Fruit fly (Drosophila melanogaster) whole organism, wandering third instar larva: ENCODE results near the gene CG13306.

Experiments used
- Abd-B ChIP-seq: fragments of >200 bp; optimal IDR thresholded peaks from 2 replicates; lab custom pipeline; 2017; ENCODE audit warnings: missing biosample characterization, missing genetic modification characterization
- CG32264 ChIP-seq: fragments of 200-800 bp; sonication (Bioruptor generic); optimal IDR thresholded peaks from 2 replicates; lab custom pipeline; 2016; ENCODE audit warnings: missing biosample characterization, missing genetic modification characterization
- CG9705 ChIP-seq: fragments of 200-800 bp; sonication (Bioruptor generic); optimal IDR thresholded peaks from 2 replicates; lab custom pipeline; 2018; ENCODE audit warnings: missing biosample characterization, mild to moderate bottlenecking, missing genetic modification characterization
- CrebA ChIP-seq: fragments of 200-800 bp; sonication (Bioruptor generic); optimal IDR thresholded peaks from 2 replicates; lab custom pipeline; 2016; ENCODE audit warnings: missing biosample characterization, mild to moderate bottlenecking, missing genetic modification characterization, borderline replicate concordance
- Dif ChIP-seq: fragments of 200-275, 200-300 bp; sonication (Bioruptor generic); optimal IDR thresholded peaks from 2 replicates; lab custom pipeline; 2018; ENCODE audit warnings: missing biosample characterization, missing genetic modification characterization; ENCODE audit not compliant: partially characterized antibody
- HLH106 ChIP-seq: fragments of 200-800 bp; optimal IDR thresholded peaks from 3 replicates; lab custom pipeline; 2019; ENCODE audit warnings: missing biosample characterization, mild to moderate bottlenecking, missing genetic modification characterization, moderate library complexity
- Hnf4 ChIP-seq: fragments of 200-800 bp; sonication (Bioruptor generic); optimal IDR thresholded peaks from 2 replicates; lab custom pipeline; 2016; ENCODE audit warnings: missing biosample characterization, mild to moderate bottlenecking, missing genetic modification characterization
- Hr78 ChIP-seq: fragments of >200 bp; optimal IDR thresholded peaks from 2 replicates; lab custom pipeline; 2017; ENCODE audit warnings: missing biosample characterization, missing genetic modification characterization
- Hr83 ChIP-seq: fragments of 200-300 bp; sonication (Bioruptor generic); optimal IDR thresholded peaks from 2 replicates; lab custom pipeline; 2016; ENCODE audit warnings: missing biosample characterization, mild to moderate bottlenecking, missing genetic modification characterization, moderate library complexity; ENCODE audit not compliant: poor library complexity, severe bottlenecking
- Jra ChIP-seq: sonication (Bioruptor generic); optimal IDR thresholded peaks from 2 replicates; lab custom pipeline; 2016; ENCODE audit warnings: missing biosample characterization, missing genetic modification characterization
- Mio ChIP-seq: sonication (Bioruptor generic); optimal IDR thresholded peaks from 2 replicates; lab custom pipeline; 2016; ENCODE audit warnings: missing biosample characterization, missing genetic modification characterization
- Myc ChIP-seq: fragments of >200 bp; optimal IDR thresholded peaks from 2 replicates; lab custom pipeline; 2017
- N ChIP-seq: fragments of >200 bp; optimal IDR thresholded peaks from 2 replicates; lab custom pipeline; 2018; ENCODE audit warnings: missing biosample characterization, missing external identifiers, missing genetic modification characterization
- OdsH ChIP-seq: fragments of 200-800 bp; sonication (Bioruptor generic); optimal IDR thresholded peaks from 2 replicates; lab custom pipeline; 2016; ENCODE audit warnings: missing biosample characterization, mild to moderate bottlenecking, missing genetic modification characterization
- Rel ChIP-seq, 2 experiments: fragments of 200-800 bp; sonication (Bioruptor generic) in 1 of 2; optimal IDR thresholded peaks; 2 replicates in 1 of 2; 3 replicates in 1 of 2; lab custom pipeline; 2016 to 2019; ENCODE audit warnings: mild to moderate bottlenecking in 2 of 2, missing biosample characterization in 2 of 2, missing genetic modification characterization in 2 of 2, moderate library complexity in 1 of 2
- Sp1 ChIP-seq: fragments of 200-800 bp; sonication (Bioruptor generic); optimal IDR thresholded peaks from 3 replicates; lab custom pipeline; 2019; ENCODE audit warnings: missing biosample characterization, mild to moderate bottlenecking, missing genetic modification characterization, moderate library complexity
- Vsx2 ChIP-seq: fragments of 200-300, 225-300 bp; sonication (Bioruptor generic); optimal IDR thresholded peaks from 2 replicates; lab custom pipeline; 2018; ENCODE audit warnings: missing biosample characterization, missing genetic modification characterization; ENCODE audit not compliant: partially characterized antibody
- br ChIP-seq: fragments of 200-800 bp; sonication (Bioruptor generic); optimal IDR thresholded peaks from 2 replicates; lab custom pipeline; 2016; ENCODE audit warnings: missing biosample characterization, missing genetic modification characterization
- brk ChIP-seq: fragments of 200-800 bp; sonication (Bioruptor generic); optimal IDR thresholded peaks from 2 replicates; lab custom pipeline; 2016; ENCODE audit warnings: missing biosample characterization, mild to moderate bottlenecking, missing genetic modification characterization
- dsf ChIP-seq: sonication (Bioruptor generic); optimal IDR thresholded peaks from 2 replicates; lab custom pipeline; 2016; ENCODE audit warnings: missing biosample characterization, missing genetic modification characterization, borderline replicate concordance
- ey ChIP-seq: fragments of 200-800 bp; sonication (Bioruptor generic); optimal IDR thresholded peaks from 2 replicates; lab custom pipeline; 2016; ENCODE audit warnings: missing biosample characterization, missing genetic modification characterization
- foxo ChIP-seq, 2 experiments: fragments of 200-800 bp; sonication (Bioruptor generic); optimal IDR thresholded peaks; 2 replicates in 1 of 2; 3 replicates in 1 of 2; lab custom pipeline; 2016 to 2017; ENCODE audit warnings: missing biosample characterization in 2 of 2, missing genetic modification characterization in 2 of 2
- fru ChIP-seq: fragments of 200-800 bp; sonication (Bioruptor generic); optimal IDR thresholded peaks from 3 replicates; lab custom pipeline; 2016; ENCODE audit warnings: missing biosample characterization, mild to moderate bottlenecking, missing genetic modification characterization
- h ChIP-seq: fragments of 200-800 bp; sonication (Bioruptor generic); optimal IDR thresholded peaks from 3 replicates; lab custom pipeline; 2016; ENCODE audit warnings: missing biosample characterization, mild to moderate bottlenecking, missing genetic modification characterization
- lola ChIP-seq: fragments of >200 bp; optimal IDR thresholded peaks from 2 replicates; lab custom pipeline; 2017; ENCODE audit warnings: missing biosample characterization, missing genetic modification characterization
- pan ChIP-seq: fragments of >200 bp; optimal IDR thresholded peaks from 2 replicates; lab custom pipeline; 2017
- psq ChIP-seq: fragments of 200-800 bp; sonication (Bioruptor generic); optimal IDR thresholded peaks from 3 replicates; lab custom pipeline; 2017; ENCODE audit warnings: missing biosample characterization, mild to moderate bottlenecking, missing genetic modification characterization, moderate library complexity
- rgr ChIP-seq: fragments of 200-800 bp; sonication (Bioruptor generic); optimal IDR thresholded peaks from 3 replicates; lab custom pipeline; 2016; ENCODE audit warnings: missing biosample characterization, mild to moderate bottlenecking, missing genetic modification characterization
- sage ChIP-seq: fragments of 200-800 bp; sonication (Bioruptor generic); optimal IDR thresholded peaks from 2 replicates; lab custom pipeline; 2016; ENCODE audit warnings: missing biosample characterization, mild to moderate bottlenecking, missing genetic modification characterization
- sv ChIP-seq: fragments of 200-800 bp; sonication (Bioruptor generic); optimal IDR thresholded peaks from 3 replicates; lab custom pipeline; 2016; ENCODE audit warnings: missing biosample characterization, missing genetic modification characterization
- tai ChIP-seq: sonication (Bioruptor generic); optimal IDR thresholded peaks from 2 replicates; lab custom pipeline; 2016; ENCODE audit warnings: missing biosample characterization, missing genetic modification characterization
- usp ChIP-seq: fragments of >200 bp; optimal IDR thresholded peaks from 2 replicates; lab custom pipeline; 2017; ENCODE audit warnings: missing biosample characterization, missing genetic modification characterization
- woc ChIP-seq: sonication (Bioruptor generic); optimal IDR thresholded peaks from 2 replicates; lab custom pipeline; 2016; ENCODE audit warnings: missing biosample characterization, mild to moderate bottlenecking, missing genetic modification characterization

The CG13306 gene

dm6 chr3L:8707075-8707474 lies 42.5 kb downstream of the CG13306 start:
- TF ChIP-seq CrebA (GFP tag; lab: Kevin White, UChicago) (no peak), Sp1 (GFP tag; lab: Kevin White, UChicago) (no peak), OdsH (no peak), N (no peak), usp (no peak), sv (GFP tag; lab: Kevin White, UChicago) (no peak), woc (GFP tag; lab: Kevin White, UChicago) (no peak), fru (GFP tag; lab: Kevin White, UChicago) (no peak), h (GFP tag; lab: Kevin White, UChicago) (no peak), Hr78 (GFP tag; lab: Kevin White, UChicago) (no peak), br (GFP tag; lab: Kevin White, UChicago) (no peak), psq (GFP tag; lab: Kevin White, UChicago) (no peak), rgr (no peak), foxo (GFP tag; optimal IDR thresholded peaks at IDR 0.05; lab: Kevin White, UChicago) (no peak), Hnf4 (GFP tag; lab: Kevin White, UChicago) (no peak), ey (GFP tag; lab: Kevin White, UChicago) (no peak), lola (no peak)
- TF ChIP-seq, all 38 proteins: peak for 0

- TF ChIP-seq Myc, result no peak
- TF ChIP-seq foxo (GFP tag; optimal IDR thresholded peaks at IDR 0.05; lab: Kevin White, UChicago), result no peak
- no peak for TF ChIP-seq Rel (GFP tag; optimal IDR thresholded peaks at IDR 0.05; lab: Kevin White, UChicago)
- peak; percentile 63 for TF ChIP-seq Rel (tag; optimal IDR thresholded peaks at IDR 0.05; lab: Kevin White, UChicago)
- no peak for TF ChIP-seq HLH106 (tag; lab: Kevin White, UChicago)
- no peak for TF ChIP-seq Abd-B
- no peak for TF ChIP-seq Hr78 (GFP tag; lab: Kevin White, UChicago)
- TF ChIP-seq pan (lab: Kevin White, UChicago), result no peak
- TF ChIP-seq lola, result no peak
- no peak for TF ChIP-seq brk (GFP tag; lab: Kevin White, UChicago)
- TF ChIP-seq OdsH, result no peak
- no peak for TF ChIP-seq dsf (GFP tag; lab: Kevin White, UChicago)
- no peak for TF ChIP-seq CG9705 (GFP tag; lab: Kevin White, UChicago)
- no peak for TF ChIP-seq sage (GFP tag; lab: Kevin White, UChicago)
- TF ChIP-seq woc (GFP tag; lab: Kevin White, UChicago), result no peak
- no peak for TF ChIP-seq sv (GFP tag; lab: Kevin White, UChicago)
- peak; percentile 5 for TF ChIP-seq Hr83
- no peak for TF ChIP-seq Sp1 (GFP tag; lab: Kevin White, UChicago)
- TF ChIP-seq fru (GFP tag; lab: Kevin White, UChicago), result no peak
- TF ChIP-seq CrebA (GFP tag; lab: Kevin White, UChicago), result peak; percentile 53
- TF ChIP-seq ey (GFP tag; lab: Kevin White, UChicago), result no peak
- TF ChIP-seq Jra (GFP tag; lab: Kevin White, UChicago), result peak; percentile 21
- TF ChIP-seq tai (GFP tag; lab: Kevin White, UChicago), result no peak
- peak; percentile 24 for TF ChIP-seq Hnf4 (GFP tag; lab: Kevin White, UChicago)
- no peak for TF ChIP-seq N
- peak; percentile 11 for TF ChIP-seq Dif (GFP tag; lab: Kevin White, UChicago)
- no peak for TF ChIP-seq Mio (GFP tag; lab: Kevin White, UChicago)
- TF ChIP-seq h (GFP tag; lab: Kevin White, UChicago), result peak; percentile 89
- peak; percentile 5 for TF ChIP-seq br (GFP tag; lab: Kevin White, UChicago)
- TF ChIP-seq Vsx2 (GFP tag; lab: Kevin White, UChicago), result no peak
- TF ChIP-seq rgr, result peak; percentile 3
Measured at dm6 chr3L:8704713-8705412, 44.7 kb downstream of the CG13306 start.

dm6 chr3L:8703707-8704236 lies 45.8 kb downstream of the CG13306 start:
- no peak for TF ChIP-seq CG32264
- TF ChIP-seq CrebA (GFP tag; lab: Kevin White, UChicago), result no peak
- no peak for TF ChIP-seq psq (GFP tag; lab: Kevin White, UChicago)
- no peak for TF ChIP-seq lola
- TF ChIP-seq Abd-B, result no peak
- no peak for TF ChIP-seq N
- no peak for TF ChIP-seq sv (GFP tag; lab: Kevin White, UChicago)
- TF ChIP-seq Hr83, result no peak
- TF ChIP-seq br (GFP tag; lab: Kevin White, UChicago), result no peak
